Worm (Caenorhabditis elegans): ENCODE measurements around the gene srt-31.

DNA sequence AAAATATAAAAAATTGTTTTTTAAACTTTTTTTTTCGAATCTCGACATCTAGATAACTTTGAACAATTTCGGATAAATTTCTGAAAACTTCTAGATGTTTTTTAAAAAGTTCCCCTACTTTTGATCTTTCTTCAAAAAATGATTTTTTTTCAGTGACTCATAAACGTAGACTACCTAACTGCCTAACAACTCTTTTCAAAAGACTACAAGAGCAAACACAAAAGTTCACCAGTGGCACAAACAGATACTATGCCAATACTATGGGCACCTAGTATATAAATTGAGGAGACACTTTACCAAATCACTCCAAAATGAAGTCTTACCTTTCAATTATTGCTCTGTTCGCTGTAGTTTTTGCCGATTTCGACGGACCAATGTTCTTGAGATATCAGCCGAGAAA lies 31.0 kb downstream of the srt-31 start, which contains the start of gene srlf-35:
- no peak for TF ChIP-seq nfya-1 (tag; optimal IDR thresholded peaks at IDR 0.05; ENCODE audit: borderline replicate concordance, insufficient read depth)
- no peak for TF ChIP-seq hrde-1 (tag; optimal IDR thresholded peaks at IDR 0.05; ENCODE audit: borderline replicate concordance)
- TF ChIP-seq pbrm-1 (GFP tag; IDR thresholded peaks at IDR 0.05), result no peak
